Worm (Caenorhabditis elegans): ENCODE data around the gene memi-1.
A peak's percentile ranks its signal among the peaks of the same experiment; 100 is the strongest.

Gene memi-1

ce11 chrIV:4806486-4806885 lies 46.3 kb upstream of the memi-1 start, which contains the start of gene dpf-5:
dpf-5 (minus strand) TSS chrIV:4806586.
- no peak for TF ChIP-seq lin-39 (tag; optimal IDR thresholded peaks at IDR 0.05)
- TF ChIP-seq madf-5 (GFP tag; IDR thresholded peaks at IDR 0.05) = no peak
- no peak for TF ChIP-seq ztf-7 (tag; optimal IDR thresholded peaks at IDR 0.05)
- no peak for TF ChIP-seq daf-12 (tag; optimal IDR thresholded peaks at IDR 0.05)
- TF ChIP-seq lin-29 (GFP tag; IDR thresholded peaks at IDR 0.05) = no peak
- no peak for TF ChIP-seq duxl-1 (tag; optimal IDR thresholded peaks at IDR 0.05; ENCODE audit: poor library complexity)

ce11 chrIV:4802494-4802893 lies 42.3 kb upstream of the memi-1 start, which contains the start of gene dpf-7:
dpf-7 (minus strand) TSS chrIV:4802594.
- TF ChIP-seq lin-38 (GFP tag; IDR thresholded peaks at IDR 0.05) = peak; percentile 22; the same call in 1 of the 2 replicates
- no peak for TF ChIP-seq gei-8 (GFP tag; optimal IDR thresholded peaks at IDR 0.05)

- TF ChIP-seq R02D3.7 (tag; optimal IDR thresholded peaks at IDR 0.05) (no peak), unc-39 (tag; optimal IDR thresholded peaks at IDR 0.05) (no peak), unc-62 (GFP tag; optimal IDR thresholded peaks at IDR 0.05 in 1 of 2) (no peak), unc-62 (tag; optimal IDR thresholded peaks at IDR 0.05) (no peak), madf-5 (GFP tag; IDR thresholded peaks at IDR 0.05) (no peak), daf-16 (GFP tag; optimal IDR thresholded peaks at IDR 0.05) (no peak), daf-16 (tag; optimal IDR thresholded peaks at IDR 0.05) (peak; percentile 29), nhr-25 (tag; optimal IDR thresholded peaks at IDR 0.05; ENCODE audit: borderline replicate concordance, insufficient read depth) (peak; percentile 48), rbr-2 (tag; optimal IDR thresholded peaks at IDR 0.05) (peak; percentile 44), unc-130 (GFP tag; optimal IDR thresholded peaks at IDR 0.05) (peak; percentile 22), nhr-28 (tag; optimal IDR thresholded peaks at IDR 0.05) (no peak), mdl-1 (tag; optimal IDR thresholded peaks at IDR 0.05) (no peak), dpl-1 (GFP tag; optimal IDR thresholded peaks at IDR 0.05) (peak; percentile 33), lin-38 (GFP tag; IDR thresholded peaks at IDR 0.05) (peak; percentile 93), lin-13 (GFP tag; optimal IDR thresholded peaks at IDR 0.05) (no peak), lim-7 (GFP tag; IDR thresholded peaks at IDR 0.05) (no peak), hlh-30 (tag; optimal IDR thresholded peaks at IDR 0.05; ENCODE audit: insufficient read depth) (peak; percentile 8), Y105C5A.15 (GFP tag; IDR thresholded peaks at IDR 0.05) (no peak), daf-19 (GFP tag; conservative IDR thresholded peaks at IDR 0.05) (no peak), mep-1 (tag; optimal IDR thresholded peaks at IDR 0.05) (peak; percentile 60), lir-3 (tag; optimal IDR thresholded peaks at IDR 0.05) (no peak), lsy-2 (tag; optimal IDR thresholded peaks at IDR 0.05) (peak in 1 of 2 experiments; percentile 75), nhr-77 (tag; optimal IDR thresholded peaks at IDR 0.05) (peak; percentile 53), dve-1 (tag; optimal IDR thresholded peaks at IDR 0.05; ENCODE audit: insufficient read depth) (peak; percentile 29), mxl-3 (GFP tag; optimal IDR thresholded peaks at IDR 0.05) (no peak), ceh-28 (tag; optimal IDR thresholded peaks at IDR 0.05) (peak; percentile 7), nhr-42 (GFP tag; IDR thresholded peaks at IDR 0.05) (no peak), ztf-11 (tag; optimal IDR thresholded peaks at IDR 0.05) (no peak), ama-1 (optimal IDR thresholded peaks at IDR 0.05) (peak; percentile 20), aha-1 (tag) (no peak), gei-8 (GFP tag; optimal IDR thresholded peaks at IDR 0.05) (no peak), tag-97 (GFP tag; IDR thresholded peaks at IDR 0.05) (no peak), nhr-10 (tag; optimal IDR thresholded peaks at IDR 0.05) (no peak), mes-2 (tag; optimal IDR thresholded peaks at IDR 0.05; ENCODE audit: poor library complexity, severe bottlenecking) (peak; percentile 67), dmd-6 (GFP tag; IDR thresholded peaks at IDR 0.05) (no peak)
Observed at ce11 chrIV:4799114-4799513, 38.9 kb upstream of the memi-1 start, which contains the start of gene eor-1. eor-1 (minus strand) TSS chrIV:4799178.
